Fruit fly (Drosophila melanogaster): ENCODE results near the gene Polr3D.
A peak's percentile ranks its signal among the peaks of the same experiment; 100 is the strongest.

Gene Polr3D

DNA sequence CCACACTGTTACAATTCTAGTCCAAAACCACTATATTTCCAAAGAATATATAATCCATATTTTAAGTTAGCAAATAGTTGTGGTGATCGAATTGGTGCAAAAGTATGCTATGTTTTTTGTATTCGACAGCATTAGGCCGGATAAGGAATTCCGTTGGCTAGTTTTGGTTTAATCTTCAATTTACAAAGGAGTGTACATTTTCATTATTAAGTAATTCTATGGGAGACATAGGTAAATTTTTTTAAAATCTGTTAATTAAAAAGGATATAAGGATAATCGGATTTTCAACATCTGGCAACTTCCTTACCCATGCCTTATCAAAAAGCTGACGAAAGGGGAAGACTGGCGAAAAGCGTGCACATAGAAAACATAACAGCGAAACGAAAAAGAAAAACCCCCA is 30.8 kb downstream of the Polr3D start:
- TF ChIP-seq CG12768 (GFP tag; optimal IDR thresholded peaks at IDR 0.05) (no peak), kay (GFP tag; ENCODE audit: borderline replicate concordance) (no peak), Crg-1 (GFP tag; optimal IDR thresholded peaks at IDR 0.05) (no peak), Clk (GFP tag; optimal IDR thresholded peaks at IDR 0.05) (no peak), Mnt (GFP tag; optimal IDR thresholded peaks at IDR 0.05) (no peak), toe (GFP tag; optimal IDR thresholded peaks at IDR 0.05) (no peak), CG11617 (GFP tag; optimal IDR thresholded peaks at IDR 0.05) (no peak), ovo (GFP tag; optimal IDR thresholded peaks at IDR 0.05) (no peak)

DNA sequence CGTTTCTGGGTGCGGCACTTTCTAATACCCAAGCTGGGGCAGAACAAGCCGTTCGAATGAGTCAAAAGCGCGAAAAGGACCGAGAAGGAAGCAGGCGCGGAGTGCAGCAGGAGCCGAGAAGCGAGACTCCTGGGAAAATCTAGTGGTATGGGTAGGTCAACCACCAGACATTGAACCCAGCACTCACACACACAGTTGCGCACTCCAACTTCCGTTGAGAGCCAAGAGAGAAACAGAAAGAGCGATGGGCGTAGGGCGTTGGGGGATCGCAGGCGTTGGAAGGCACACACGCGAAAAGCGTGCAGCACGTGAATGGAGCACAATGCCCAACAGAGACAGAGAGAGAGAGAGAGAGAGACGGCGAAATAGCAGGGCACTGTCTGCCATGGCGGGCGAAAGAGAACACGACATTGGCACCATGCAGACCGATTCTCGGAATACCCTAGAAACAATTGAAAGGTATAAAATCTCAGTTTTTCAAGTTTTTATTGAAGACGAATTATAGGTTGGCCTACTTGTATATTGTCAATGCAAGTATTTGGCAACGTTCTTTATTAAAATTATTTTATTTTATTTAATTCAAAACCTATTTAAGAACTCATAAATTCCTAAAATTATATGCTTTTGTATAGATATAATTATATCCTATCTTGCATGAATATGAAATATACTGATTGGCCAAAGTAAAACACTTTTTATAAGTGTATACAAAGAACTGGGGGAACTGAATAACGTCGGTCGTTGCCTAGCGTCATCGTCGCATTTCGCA is 31.5 kb downstream of the Polr3D start:
- TF ChIP-seq CG7101 (tag; optimal IDR thresholded peaks at IDR 0.05) (peak; percentile 36), CG1620 (GFP tag; optimal IDR thresholded peaks at IDR 0.05) (no peak), toe (GFP tag; optimal IDR thresholded peaks at IDR 0.05) (no peak), CG5204 (GFP tag; optimal IDR thresholded peaks at IDR 0.05) (no peak), cnc (optimal IDR thresholded peaks at IDR 0.05) (no peak), CG12768 (GFP tag; optimal IDR thresholded peaks at IDR 0.05) (no peak), tj (GFP tag; optimal IDR thresholded peaks at IDR 0.05) (peak; percentile 13), CG11617 (GFP tag; optimal IDR thresholded peaks at IDR 0.05) (peak; percentile 7), bab1 (GFP tag; optimal IDR thresholded peaks at IDR 0.05) (peak; percentile 66), kay (GFP tag; ENCODE audit: borderline replicate concordance) (no peak), CG14711 (tag; optimal IDR thresholded peaks at IDR 0.05) (peak; percentile 38), pad (GFP tag; optimal IDR thresholded peaks at IDR 0.05) (peak; percentile 34), Clk (GFP tag; optimal IDR thresholded peaks at IDR 0.05) (no peak), Hr96 (GFP tag; optimal IDR thresholded peaks at IDR 0.05) (no peak), CG33017 (tag; optimal IDR thresholded peaks at IDR 0.05) (peak; percentile 5)

DNA sequence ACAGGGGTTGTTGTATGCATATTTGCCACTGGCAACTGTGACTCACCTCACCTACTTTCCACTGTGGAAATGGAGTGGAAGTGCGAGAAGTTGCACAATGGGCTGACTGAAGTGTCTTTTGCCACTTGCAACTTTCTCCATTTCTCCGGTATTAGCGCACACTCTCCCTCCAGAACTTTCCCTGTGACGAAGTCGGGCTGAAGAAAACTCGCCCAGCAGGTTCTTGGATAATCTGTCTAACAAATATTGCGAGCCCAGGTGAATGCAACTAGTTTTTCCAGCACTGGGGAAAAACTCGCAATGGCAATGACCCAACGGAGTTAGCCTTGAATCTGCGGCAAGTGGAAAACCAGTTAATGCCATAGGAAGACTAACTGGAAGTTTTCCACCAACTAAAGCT is 32.7 kb downstream of the Polr3D start:
- TF ChIP-seq cnc (optimal IDR thresholded peaks at IDR 0.05) (no peak), Crg-1 (GFP tag; optimal IDR thresholded peaks at IDR 0.05) (no peak), bab1 (GFP tag; optimal IDR thresholded peaks at IDR 0.05) (no peak), pad (GFP tag; optimal IDR thresholded peaks at IDR 0.05) (no peak), toe (GFP tag; optimal IDR thresholded peaks at IDR 0.05) (no peak)

DNA sequence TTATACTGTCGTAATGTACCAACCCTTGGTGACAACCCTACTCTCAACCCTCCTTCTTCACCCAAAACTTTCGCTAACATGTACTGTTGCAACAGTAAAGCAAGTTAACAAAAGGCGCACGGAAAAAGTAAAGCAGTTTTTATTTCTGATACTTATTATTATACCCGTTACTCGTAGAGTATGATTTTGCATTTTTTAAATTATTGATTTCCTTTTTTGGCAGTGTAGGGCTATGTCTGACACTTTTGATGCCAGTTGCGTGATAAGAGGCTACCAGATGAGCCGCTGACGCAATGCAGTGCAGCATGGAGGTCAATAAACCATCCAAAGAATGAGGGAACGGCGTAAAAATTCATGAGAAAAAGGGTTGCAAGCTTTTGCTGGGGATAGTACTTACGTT is 33.5 kb downstream of the Polr3D start:
- TF ChIP-seq bab1 (GFP tag; optimal IDR thresholded peaks at IDR 0.05) = no peak
- no peak for TF ChIP-seq cnc (optimal IDR thresholded peaks at IDR 0.05)
- TF ChIP-seq cic (GFP tag; optimal IDR thresholded peaks at IDR 0.05) = no peak
- no peak for TF ChIP-seq CG1620 (GFP tag; optimal IDR thresholded peaks at IDR 0.05)
- TF ChIP-seq tj (GFP tag; optimal IDR thresholded peaks at IDR 0.05) = no peak
- no peak for TF ChIP-seq CG11617 (GFP tag; optimal IDR thresholded peaks at IDR 0.05)
- TF ChIP-seq kay (GFP tag; ENCODE audit: borderline replicate concordance) = no peak
- TF ChIP-seq CG7101 (tag; optimal IDR thresholded peaks at IDR 0.05) = no peak
- TF ChIP-seq pad (GFP tag; optimal IDR thresholded peaks at IDR 0.05) = no peak
- TF ChIP-seq CG5204 (GFP tag; optimal IDR thresholded peaks at IDR 0.05) = no peak
- no peak for TF ChIP-seq Hr96 (GFP tag; optimal IDR thresholded peaks at IDR 0.05)
- no peak for TF ChIP-seq CG7045 (GFP tag; optimal IDR thresholded peaks at IDR 0.05)
- TF ChIP-seq CG12768 (GFP tag; optimal IDR thresholded peaks at IDR 0.05) = no peak
- TF ChIP-seq CG33017 (tag; optimal IDR thresholded peaks at IDR 0.05) = no peak
- TF ChIP-seq ovo (GFP tag; optimal IDR thresholded peaks at IDR 0.05) = no peak
- no peak for TF ChIP-seq Crg-1 (GFP tag; optimal IDR thresholded peaks at IDR 0.05)
- no peak for TF ChIP-seq Mnt (GFP tag; optimal IDR thresholded peaks at IDR 0.05)
- no peak for TF ChIP-seq toe (GFP tag; optimal IDR thresholded peaks at IDR 0.05)
- TF ChIP-seq Clk (GFP tag; optimal IDR thresholded peaks at IDR 0.05) = no peak

DNA sequence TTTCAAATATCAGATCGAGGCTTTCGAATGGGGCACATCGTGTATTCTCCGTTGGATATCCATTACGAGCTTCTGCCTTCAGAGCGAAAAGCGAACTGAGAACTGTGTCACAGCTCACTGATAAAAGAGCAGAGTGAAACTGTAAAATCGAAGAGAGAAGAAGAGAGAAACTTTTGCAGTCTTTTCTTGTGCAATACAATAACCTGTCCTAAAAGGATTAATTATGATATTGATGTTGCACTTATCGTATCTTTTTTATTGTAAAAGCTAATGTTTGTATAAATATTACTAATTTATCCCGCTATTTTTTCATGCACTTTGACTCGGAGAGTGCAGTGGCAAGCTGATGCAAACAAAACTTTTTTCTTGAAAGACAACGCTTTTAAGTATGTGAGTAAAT is 34.4 kb downstream of the Polr3D start:
- TF ChIP-seq Mnt (GFP tag; optimal IDR thresholded peaks at IDR 0.05) (no peak), cic (GFP tag; optimal IDR thresholded peaks at IDR 0.05) (no peak), CG5204 (GFP tag; optimal IDR thresholded peaks at IDR 0.05) (no peak), pad (GFP tag; optimal IDR thresholded peaks at IDR 0.05) (no peak), kay (GFP tag; ENCODE audit: borderline replicate concordance) (no peak), ovo (GFP tag; optimal IDR thresholded peaks at IDR 0.05) (no peak), toe (GFP tag; optimal IDR thresholded peaks at IDR 0.05) (no peak), Crg-1 (GFP tag; optimal IDR thresholded peaks at IDR 0.05) (no peak)

DNA sequence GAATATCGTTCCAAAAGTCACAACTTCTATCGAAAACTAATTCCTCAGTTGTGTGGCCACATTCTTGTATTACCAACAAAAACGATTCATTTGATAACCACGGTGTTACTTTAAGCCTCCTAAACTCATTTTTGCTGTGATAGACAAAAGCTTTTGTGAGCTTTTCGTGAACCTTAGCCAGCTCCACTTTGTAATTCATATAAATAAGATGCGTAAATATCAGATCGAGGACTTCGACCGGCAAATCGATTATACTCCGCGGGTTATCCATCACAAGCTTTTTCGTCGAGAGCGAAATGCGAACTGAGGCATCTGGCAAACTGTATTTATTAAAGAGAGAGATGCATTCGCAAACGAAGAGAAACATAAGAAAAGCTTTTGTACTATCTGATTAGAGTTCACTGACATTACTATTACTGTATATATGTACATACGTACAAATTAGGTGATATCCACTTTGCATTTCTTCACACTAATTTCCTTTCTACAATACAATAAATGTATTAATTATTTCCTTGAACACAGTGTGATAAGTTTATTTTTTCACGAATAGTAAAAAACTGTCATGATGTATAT is 35.7 kb downstream of the Polr3D start, which contains the start of gene CG44004:
CG44004 (minus strand) TSS at position 305 of the 576 bp plus-strand sequence.
- TF ChIP-seq CG14711 (tag; optimal IDR thresholded peaks at IDR 0.05) (no peak), kay (GFP tag; ENCODE audit: borderline replicate concordance) (peak; percentile 18), tj (GFP tag; optimal IDR thresholded peaks at IDR 0.05) (no peak), Clk (GFP tag; optimal IDR thresholded peaks at IDR 0.05) (no peak)

DNA sequence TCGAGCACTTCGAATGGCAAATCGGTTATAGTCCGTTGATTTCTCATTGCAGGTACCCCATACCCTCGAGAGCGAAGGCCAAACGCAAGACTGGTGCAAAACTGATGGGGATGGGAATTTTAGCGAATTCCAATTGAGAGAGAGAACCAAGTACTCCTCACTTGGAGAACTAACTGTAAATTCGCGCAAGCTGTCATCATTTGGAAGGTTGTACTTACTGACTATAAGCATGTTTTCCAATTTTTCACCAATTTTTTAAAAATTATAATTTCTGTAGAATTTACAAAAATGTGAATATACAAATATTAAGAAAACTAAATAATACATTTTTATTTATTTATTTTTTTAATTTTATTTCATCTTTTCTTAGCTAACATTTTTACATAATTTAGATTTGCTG is 37.4 kb downstream of the Polr3D start, which contains the start of gene CG44005:
CG44005 (minus strand) TSS at position 101 of the 400 bp plus-strand sequence.
- peak; percentile 88 for TF ChIP-seq pad (GFP tag; optimal IDR thresholded peaks at IDR 0.05)
- TF ChIP-seq CG7101 (tag; optimal IDR thresholded peaks at IDR 0.05) = no peak
